Fruit fly (Drosophila melanogaster) whole organism, wandering third instar larva: ENCODE measurements around the gene CG12947.

ENCODE experiments used
- Abd-B ChIP-seq: fragments of >200 bp; optimal IDR thresholded peaks from 2 replicates; lab custom pipeline; 2017; ENCODE audit warnings: missing biosample characterization, missing genetic modification characterization
- Dfd ChIP-seq: fragments of >200 bp; optimal IDR thresholded peaks from 2 replicates; lab custom pipeline; 2017; ENCODE audit warnings: missing biosample characterization, missing genetic modification characterization
- Hr78 ChIP-seq: fragments of >200 bp; optimal IDR thresholded peaks from 2 replicates; lab custom pipeline; 2017; ENCODE audit warnings: missing biosample characterization, missing genetic modification characterization
- Jra ChIP-seq: sonication (Bioruptor generic); optimal IDR thresholded peaks from 2 replicates; lab custom pipeline; 2016; ENCODE audit warnings: missing biosample characterization, missing genetic modification characterization
- br ChIP-seq: fragments of 200-800 bp; sonication (Bioruptor generic); optimal IDR thresholded peaks from 2 replicates; lab custom pipeline; 2016; ENCODE audit warnings: missing biosample characterization, missing genetic modification characterization
- fru ChIP-seq: fragments of 200-800 bp; sonication (Bioruptor generic); optimal IDR thresholded peaks from 3 replicates; lab custom pipeline; 2016; ENCODE audit warnings: missing biosample characterization, mild to moderate bottlenecking, missing genetic modification characterization
- h ChIP-seq: fragments of 200-800 bp; sonication (Bioruptor generic); optimal IDR thresholded peaks from 3 replicates; lab custom pipeline; 2016; ENCODE audit warnings: missing biosample characterization, mild to moderate bottlenecking, missing genetic modification characterization
- jim ChIP-seq: fragments of 175-275, 200-325 bp; sonication (Bioruptor generic); optimal IDR thresholded peaks from 2 replicates; lab custom pipeline; 2016; ENCODE audit warnings: missing biosample characterization, mild to moderate bottlenecking, missing genetic modification characterization
- psq ChIP-seq: fragments of 200-800 bp; sonication (Bioruptor generic); optimal IDR thresholded peaks from 3 replicates; lab custom pipeline; 2017; ENCODE audit warnings: missing biosample characterization, mild to moderate bottlenecking, missing genetic modification characterization, moderate library complexity
- sage ChIP-seq: fragments of 200-800 bp; sonication (Bioruptor generic); optimal IDR thresholded peaks from 2 replicates; lab custom pipeline; 2016; ENCODE audit warnings: missing biosample characterization, mild to moderate bottlenecking, missing genetic modification characterization
- sv ChIP-seq: fragments of 200-800 bp; sonication (Bioruptor generic); optimal IDR thresholded peaks from 3 replicates; lab custom pipeline; 2016; ENCODE audit warnings: missing biosample characterization, missing genetic modification characterization
- woc ChIP-seq: sonication (Bioruptor generic); optimal IDR thresholded peaks from 2 replicates; lab custom pipeline; 2016; ENCODE audit warnings: missing biosample characterization, mild to moderate bottlenecking, missing genetic modification characterization

- no peak for TF ChIP-seq h (GFP tag; lab: Kevin White, UChicago)
- TF ChIP-seq fru (GFP tag; lab: Kevin White, UChicago) = no peak
- TF ChIP-seq br (GFP tag; lab: Kevin White, UChicago) = no peak
- TF ChIP-seq Dfd = no peak
- TF ChIP-seq sv (GFP tag; lab: Kevin White, UChicago) = no peak
- TF ChIP-seq Hr78 (GFP tag; lab: Kevin White, UChicago) = no peak
- no peak for TF ChIP-seq Abd-B (GFP tag; lab: Kevin White, UChicago)
- TF ChIP-seq woc (GFP tag; lab: Kevin White, UChicago) = no peak
- TF ChIP-seq jim (GFP tag; lab: Kevin White, UChicago) = peak; percentile 98
- TF ChIP-seq Jra (GFP tag; lab: Kevin White, UChicago) = no peak
- TF ChIP-seq psq (GFP tag; lab: Kevin White, UChicago) = peak; percentile 100
- TF ChIP-seq sage (GFP tag; lab: Kevin White, UChicago) = peak; percentile 6
These were observed 29.2 kb downstream of the CG12947 start, which contains the start of gene FBXO11 for dm6 chr3R:9808946-9809545.
